Worm (Caenorhabditis elegans) whole organism, late embryonic: ENCODE data around the gene C53B4.3.

Experiments used
- ceh-9 ChIP-seq: sonication (generic microtip); optimal IDR thresholded peaks from 2 replicates; lab custom pipeline; 2016; ENCODE audit warnings: mild to moderate bottlenecking, missing genetic modification characterization, inconsistent platforms, missing compliant biosample characterization
- nhr-232 ChIP-seq: sonication (generic microtip); optimal IDR thresholded peaks from 2 replicates; lab custom pipeline; 2016; ENCODE audit warnings: missing genetic modification characterization, missing compliant biosample characterization
- ref-2 ChIP-seq: sonication (generic microtip); optimal IDR thresholded peaks from 2 replicates; lab custom pipeline; 2016; ENCODE audit warnings: missing genetic modification characterization, missing compliant biosample characterization

DNA sequence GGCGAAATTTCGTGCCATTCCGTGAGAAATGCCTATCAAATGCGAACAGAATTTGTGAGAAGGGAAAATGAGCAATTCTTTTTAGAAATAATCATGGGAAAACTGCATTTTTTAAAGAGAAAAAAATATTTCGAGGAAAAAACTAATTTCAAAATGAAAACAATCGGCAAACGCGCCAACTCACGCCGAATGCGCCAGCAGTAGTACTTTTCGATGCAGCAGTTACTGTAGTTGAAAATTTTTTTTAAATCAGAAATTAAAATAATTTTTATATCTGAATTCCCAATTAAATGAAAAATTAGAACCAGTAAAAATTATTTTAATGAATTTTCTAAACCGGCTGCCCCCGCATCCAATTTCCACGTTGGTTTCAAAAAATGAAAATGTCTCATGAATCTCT lies 50.1 kb downstream of the C53B4.3 start:
- TF ChIP-seq nhr-232 (tag; lab: Kevin White, UChicago), result no peak
- no peak for TF ChIP-seq ref-2 (tag; lab: Kevin White, UChicago)
- TF ChIP-seq ceh-9 (tag; lab: Kevin White, UChicago), result no peak
